Worm (Caenorhabditis elegans) whole organism, L4 larva: ENCODE data around the gene nono-1.

Experiments
- lin-13 ChIP-seq: fragments of 150-350 bp; optimal IDR thresholded peaks from 2 replicates; lab custom pipeline; 2014; ENCODE audit warnings: missing biosample characterization, missing genetic modification reagents, missing genetic modification characterization
- mdl-1 ChIP-seq, 2 experiments: fragments of 150-350 bp in 1 of 2; sonication (generic microtip) in 1 of 2; optimal IDR thresholded peaks; 2 replicates each; lab custom pipeline; 2014 to 2017; ENCODE audit warnings: missing biosample characterization in 2 of 2, missing genetic modification characterization in 2 of 2
- mep-1 ChIP-seq: fragments of 150-350 bp; sonication (generic microtip); optimal IDR thresholded peaks from 3 replicates; lab custom pipeline; 2014; ENCODE audit warnings: missing biosample characterization, missing genetic modification characterization
- nhr-6 ChIP-seq: fragments of 150-350 bp; optimal IDR thresholded peaks from 2 replicates; lab custom pipeline; 2014; ENCODE audit warnings: missing biosample characterization, missing genetic modification characterization
- nhr-76 ChIP-seq: fragments of 150-350 bp; optimal IDR thresholded peaks from 2 replicates; lab custom pipeline; 2014; ENCODE audit warnings: missing biosample characterization, missing genetic modification characterization
- pha-4 ChIP-seq, 2 experiments: fragments of 150-350 bp in 1 of 2; fragments of 200-800 bp in 1 of 2; sonication (Bioruptor generic) in 1 of 2; IDR thresholded peaks in 1 of 2; optimal IDR thresholded peaks in 1 of 2; 2 replicates each; pipeline versions ENCODE4 v1.3.6 to Lab custom; 2014 to 2022; ENCODE audit warnings: missing genetic modification characterization in 2 of 2, missing genetic modification reagents in 2 of 2, missing biosample characterization in 1 of 2, missing compliant biosample characterization in 1 of 2
- snpc-4 ChIP-seq: fragments of 150-350 bp; optimal IDR thresholded peaks from 2 replicates; lab custom pipeline; 2014; ENCODE audit warnings: missing biosample characterization, missing genetic modification characterization
- unc-62 ChIP-seq, 3 experiments: fragments of 150-350 bp in 1 of 3; sonication (generic microtip); optimal IDR thresholded peaks in 2 of 3; peaks in 1 of 3; 1 replicate in 1 of 3; 2 replicates in 2 of 3; lab custom pipeline; 2014 to 2017; ENCODE audit warnings: missing biosample characterization in 3 of 3, missing genetic modification characterization in 3 of 3, missing genetic modification reagents in 3 of 3, missing genotype in 1 of 3

- TF ChIP-seq unc-62 (GFP tag; optimal IDR thresholded peaks at IDR 0.05 in 1 of 2; lab: Kevin White, UChicago) = peak in 1 of 2 experiments; percentile 99
- TF ChIP-seq unc-62 (tag; optimal IDR thresholded peaks at IDR 0.05; lab: Kevin White, UChicago) = peak; percentile 18
- peak; percentile 87 for TF ChIP-seq mep-1
- no peak for TF ChIP-seq nhr-76 (tag; lab: Kevin White, UChicago)
- no peak for TF ChIP-seq snpc-4
- TF ChIP-seq mdl-1 (tag; optimal IDR thresholded peaks at IDR 0.05; lab: Kevin White, UChicago) = peak; percentile 96
- TF ChIP-seq pha-4 (GFP tag; IDR thresholded peaks at IDR 0.05; lab: Robert Waterston, UW) = peak; percentile 51; the same call in 1 of the 2 replicates
- TF ChIP-seq pha-4 (tag; optimal IDR thresholded peaks at IDR 0.05; lab: Kevin White, UChicago) = peak; percentile 69
- TF ChIP-seq nhr-6 (tag; lab: Kevin White, UChicago) = no peak
- TF ChIP-seq lin-13 (GFP tag; lab: Kevin White, UChicago) = peak; percentile 45
These were observed 17.5 kb downstream of the nono-1 start for ce11 chrIII:5940525-5940974.
